Worm (Caenorhabditis elegans) whole organism, late embryonic: ENCODE measurements around the gene Y47D3A.31.

ENCODE experiments used
- ceh-18 ChIP-seq: sonication (generic microtip); optimal IDR thresholded peaks from 2 replicates; lab custom pipeline; 2016; ENCODE audit warnings: missing genetic modification characterization, missing compliant biosample characterization
- ceh-22 ChIP-seq: sonication (generic microtip); optimal IDR thresholded peaks from 2 replicates; lab custom pipeline; 2017; ENCODE audit warnings: missing biosample characterization, missing genetic modification characterization
- ceh-34 ChIP-seq: sonication (generic microtip); optimal IDR thresholded peaks from 2 replicates; lab custom pipeline; 2016; ENCODE audit warnings: mild to moderate bottlenecking, missing genetic modification characterization, missing compliant biosample characterization
- ceh-45 ChIP-seq: fragments of 200-800 bp; sonication (Bioruptor generic); IDR thresholded peaks from 2 replicates; pipeline ENCODE4 v1.3.6; 2022; ENCODE audit warnings: missing genetic modification reagents, missing genetic modification characterization, missing compliant biosample characterization
- hlh-6 ChIP-seq: sonication (generic microtip); optimal IDR thresholded peaks from 2 replicates; lab custom pipeline; 2016; ENCODE audit warnings: missing genotype, missing genetic modification characterization, missing compliant biosample characterization
- pqm-1 ChIP-seq: sonication (generic microtip); optimal IDR thresholded peaks from 2 replicates; lab custom pipeline; 2016; ENCODE audit warnings: missing genetic modification characterization, missing compliant biosample characterization
- unc-55 ChIP-seq: sonication (generic microtip); optimal IDR thresholded peaks from 2 replicates; lab custom pipeline; 2017; ENCODE audit warnings: missing biosample characterization, missing genetic modification reagents, missing genetic modification characterization
- unc-86 ChIP-seq: sonication (generic microtip); optimal IDR thresholded peaks from 2 replicates; lab custom pipeline; 2016; ENCODE audit warnings: missing genetic modification characterization, missing compliant biosample characterization

DNA sequence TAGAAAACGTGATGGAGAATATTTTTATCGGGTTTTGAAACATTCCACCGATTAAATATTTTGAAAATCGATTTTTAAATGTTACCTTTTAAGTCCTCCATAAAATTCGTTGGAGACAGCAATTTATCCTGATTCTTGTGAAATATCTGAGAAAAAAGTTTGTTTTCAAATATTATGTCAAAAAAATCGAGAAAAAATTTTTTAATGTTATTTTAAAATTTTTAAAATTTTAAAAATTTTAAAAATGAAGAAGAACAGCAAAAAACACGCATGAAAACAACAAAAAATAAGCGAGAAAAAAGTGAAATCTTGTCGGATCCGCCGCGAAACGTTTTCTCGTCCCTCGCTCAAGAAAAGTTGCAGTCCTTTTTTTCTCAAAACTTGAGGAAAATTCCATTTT lies 29.5 kb downstream of the Y47D3A.31 start, which contains the start of gene Y48A6C.8:
- TF ChIP-seq ceh-34 (tag; lab: Kevin White, UChicago) (no peak), ceh-22 (no peak), hlh-6 (tag; lab: Kevin White, UChicago) (no peak), ceh-18 (tag; lab: Kevin White, UChicago) (no peak), ceh-45 (GFP tag; lab: Robert Waterston, UW) (no peak), unc-55 (no peak), pqm-1 (tag; lab: Kevin White, UChicago) (no peak), unc-86 (no peak)
